Fruit fly (Drosophila melanogaster) whole organism, embryonic: ENCODE results near the gene CG13110.
A peak's percentile ranks its signal among the peaks of the same experiment; 100 is the strongest.

ENCODE experiments used
- Adf1 ChIP-seq: fragments of 200-800 bp; sonication (Bioruptor generic); IDR thresholded peaks from 2 replicates; pipeline ENCODE4 v1.3.6; 2022; ENCODE audit warnings: missing biosample characterization, missing genetic modification characterization
- Antp ChIP-seq: fragments of 200-800 bp; sonication (Bioruptor generic); optimal IDR thresholded peaks from 3 replicates; lab custom pipeline; 2016; ENCODE audit warnings: missing biosample characterization, missing genetic modification characterization
- Atf-2 ChIP-seq: fragments of 200-800 bp; sonication (Bioruptor generic); optimal IDR thresholded peaks from 2 replicates; lab custom pipeline; 2016; ENCODE audit warnings: missing biosample characterization, missing genetic modification characterization
- Blimp-1 ChIP-seq: fragments of 200-800 bp; sonication (Bioruptor generic); optimal IDR thresholded peaks from 3 replicates; lab custom pipeline; 2018; ENCODE audit warnings: missing biosample characterization, missing genetic modification characterization, mild to moderate bottlenecking, moderate library complexity, missing genetic modification reagents
- CG10274 ChIP-seq: fragments of 200-800 bp; sonication (Bioruptor generic); optimal IDR thresholded peaks from 3 replicates; lab custom pipeline; 2017; ENCODE audit warnings: missing biosample characterization, mild to moderate bottlenecking, missing genetic modification characterization
- CG10366 ChIP-seq: fragments of 200-800 bp; sonication (Bioruptor generic); IDR thresholded peaks from 2 replicates; pipeline ENCODE4 v1.3.6; 2022; ENCODE audit warnings: missing biosample characterization, missing genetic modification characterization
- CG10654 ChIP-seq: fragments of 200-800 bp; sonication (Bioruptor generic); optimal IDR thresholded peaks from 2 replicates; lab custom pipeline; 2016; ENCODE audit warnings: missing biosample characterization, missing genetic modification characterization
- CG11247 ChIP-seq: fragments of 200-800 bp; sonication (Bioruptor generic); IDR thresholded peaks from 2 replicates; pipeline ENCODE4 v1.3.6; 2022; ENCODE audit warnings: missing biosample characterization, missing genetic modification characterization
- CG12155 ChIP-seq: fragments of 200-800 bp; sonication (Bioruptor generic); optimal IDR thresholded peaks from 3 replicates; lab custom pipeline; 2016; ENCODE audit warnings: missing biosample characterization, missing genetic modification characterization
- CG1233 ChIP-seq: fragments of 200-800 bp; sonication (Bioruptor generic); optimal IDR thresholded peaks from 4 replicates; lab custom pipeline; 2018; ENCODE audit warnings: missing biosample characterization, mild to moderate bottlenecking, missing genetic modification characterization
- CG12769 ChIP-seq: fragments of 200-800 bp; sonication (Bioruptor generic); optimal IDR thresholded peaks from 2 replicates; lab custom pipeline; 2019; ENCODE audit warnings: missing biosample characterization, mild to moderate bottlenecking, missing genetic modification characterization, moderate library complexity
- CG14710 ChIP-seq: fragments of 200-800 bp; sonication (Bioruptor generic); optimal IDR thresholded peaks from 3 replicates; lab custom pipeline; 2019; ENCODE audit warnings: missing biosample characterization, mild to moderate bottlenecking, missing genetic modification characterization, moderate library complexity
- CG14860 ChIP-seq: fragments of 200-800 bp; sonication (Bioruptor generic); IDR thresholded peaks from 3 replicates; pipeline ENCODE4 v1.3.6; 2022; ENCODE audit warnings: missing biosample characterization, missing genetic modification characterization; ENCODE audit not compliant: partially characterized antibody
- CG15601 ChIP-seq: fragments of 200-800 bp; sonication (Bioruptor generic); optimal IDR thresholded peaks from 3 replicates; lab custom pipeline; 2019; ENCODE audit warnings: missing biosample characterization, mild to moderate bottlenecking, missing genetic modification characterization, moderate library complexity
- CG17359 ChIP-seq: fragments of 200-800 bp; sonication (Bioruptor generic); optimal IDR thresholded peaks from 3 replicates; lab custom pipeline; 2018; ENCODE audit warnings: missing biosample characterization, mild to moderate bottlenecking, missing genetic modification characterization, moderate library complexity
- CG18011 ChIP-seq: fragments of 200-800 bp; sonication (Bioruptor generic); optimal IDR thresholded peaks from 2 replicates; lab custom pipeline; 2017; ENCODE audit warnings: missing biosample characterization, missing genetic modification characterization, mild to moderate bottlenecking, moderate library complexity, missing genotype
- CG18619 ChIP-seq: fragments of 200-800 bp; sonication (Bioruptor generic); optimal IDR thresholded peaks from 3 replicates; lab custom pipeline; 2017; ENCODE audit warnings: missing biosample characterization, mild to moderate bottlenecking, missing genetic modification characterization
- CG3838 ChIP-seq: fragments of 200-800 bp; sonication (Bioruptor generic); optimal IDR thresholded peaks from 3 replicates; lab custom pipeline; 2016; ENCODE audit warnings: missing biosample characterization, missing genetic modification characterization
- CG6272 ChIP-seq: fragments of 200-800 bp; sonication (Bioruptor generic); IDR thresholded peaks from 2 replicates; pipeline ENCODE4 v1.3.6; 2022; ENCODE audit warnings: missing biosample characterization, missing genetic modification characterization
- CG6654 ChIP-seq: fragments of 200-800 bp; sonication (Bioruptor generic); optimal IDR thresholded peaks from 2 replicates; lab custom pipeline; 2017; ENCODE audit warnings: missing biosample characterization, mild to moderate bottlenecking, missing genetic modification characterization
- CG6854 ChIP-seq: fragments of 200-800 bp; sonication (Bioruptor generic); optimal IDR thresholded peaks from 3 replicates; lab custom pipeline; 2017; ENCODE audit warnings: missing biosample characterization, mild to moderate bottlenecking, missing genetic modification characterization
- CG7556 ChIP-seq: fragments of 200-800 bp; sonication (Bioruptor generic); optimal IDR thresholded peaks from 2 replicates; lab custom pipeline; 2017; ENCODE audit warnings: missing biosample characterization, mild to moderate bottlenecking, missing genetic modification characterization
- CG7928 ChIP-seq: fragments of 200-800 bp; sonication (Bioruptor generic); optimal IDR thresholded peaks from 2 replicates; lab custom pipeline; 2017; ENCODE audit warnings: missing biosample characterization, mild to moderate bottlenecking, missing genetic modification characterization
- CkIIα-i1 ChIP-seq: fragments of 200-800 bp; sonication (Bioruptor generic); IDR thresholded peaks from 2 replicates; pipeline ENCODE4 v1.3.6; 2022; ENCODE audit warnings: missing biosample characterization, missing genetic modification characterization
- D ChIP-seq, 2 experiments: fragments of 200-800 bp in 1 of 2; fragments of >200 bp in 1 of 2; sonication (Bioruptor generic) in 1 of 2; optimal IDR thresholded peaks; 2 replicates in 1 of 2; 3 replicates in 1 of 2; lab custom pipeline; 2017; ENCODE audit warnings: mild to moderate bottlenecking in 1 of 2, missing biosample characterization in 1 of 2, missing genetic modification characterization in 1 of 2, missing genetic modification reagents in 1 of 2
- Ets65A ChIP-seq: fragments of 200-800 bp; sonication (Bioruptor generic); peaks from one replicate; lab custom pipeline; 2016; ENCODE audit warnings: missing biosample characterization, missing genetic modification characterization
- Fer1 ChIP-seq: fragments of 200-800 bp; sonication (Bioruptor generic); optimal IDR thresholded peaks from 2 replicates; lab custom pipeline; 2017; ENCODE audit warnings: missing biosample characterization, mild to moderate bottlenecking, missing genetic modification characterization
- Gsc ChIP-seq: fragments of 200-800 bp; sonication (Bioruptor generic); IDR thresholded peaks from 2 replicates; pipeline ENCODE4 v1.3.6; 2022; ENCODE audit warnings: missing biosample characterization, missing genetic modification characterization
- Hey ChIP-seq: fragments of 200-800 bp; sonication (Bioruptor generic); optimal IDR thresholded peaks from 3 replicates; lab custom pipeline; 2018; ENCODE audit warnings: missing biosample characterization, mild to moderate bottlenecking, missing genetic modification characterization
- Hr3 ChIP-seq: fragments of 200-800 bp; sonication (Bioruptor generic); optimal IDR thresholded peaks from 3 replicates; lab custom pipeline; 2016; ENCODE audit warnings: missing biosample characterization, missing genetic modification characterization
- Lim3 ChIP-seq: fragments of 200-800 bp; sonication (Bioruptor generic); IDR thresholded peaks from 2 replicates; pipeline ENCODE4 v1.3.6; 2022; ENCODE audit warnings: missing biosample characterization, missing genetic modification characterization
- MESR4 ChIP-seq: fragments of 200-800 bp; sonication (Bioruptor generic); optimal IDR thresholded peaks from 2 replicates; lab custom pipeline; 2018; ENCODE audit warnings: missing biosample characterization, mild to moderate bottlenecking, missing genetic modification characterization, moderate library complexity
- Mad ChIP-seq: fragments of 200-800 bp; sonication (Bioruptor generic); optimal IDR thresholded peaks from 2 replicates; lab custom pipeline; 2016; ENCODE audit warnings: missing biosample characterization, missing genetic modification characterization
- Opbp ChIP-seq: fragments of 200-800 bp; sonication (Bioruptor generic); IDR thresholded peaks from 3 replicates; pipeline ENCODE4 v1.3.6; 2022; ENCODE audit warnings: missing biosample characterization, missing genetic modification characterization; ENCODE audit not compliant: partially characterized antibody
- ab ChIP-seq: fragments of 200-800 bp; sonication (Bioruptor generic); optimal IDR thresholded peaks from 2 replicates; lab custom pipeline; 2016; ENCODE audit warnings: missing biosample characterization, missing genetic modification characterization
- croc ChIP-seq: fragments of 200-800 bp; sonication (Bioruptor generic); conservative IDR thresholded peaks from 3 replicates; pipeline ENCODE4 v1.3.6; 2022; ENCODE audit warnings: missing biosample characterization, missing genetic modification characterization
- crol ChIP-seq: fragments of 200-800 bp; sonication (Bioruptor generic); IDR thresholded peaks from 2 replicates; pipeline ENCODE4 v1.3.6; 2022; ENCODE audit warnings: missing biosample characterization, missing genetic modification characterization
- dati ChIP-seq: fragments of 200-800 bp; sonication (Bioruptor generic); IDR thresholded peaks from 2 replicates; pipeline ENCODE4 v1.3.6; 2022; ENCODE audit warnings: missing biosample characterization, missing genetic modification characterization
- disco-r ChIP-seq: fragments of 200-800 bp; sonication (Bioruptor generic); optimal IDR thresholded peaks from 2 replicates; lab custom pipeline; 2016; ENCODE audit warnings: missing biosample characterization, missing genetic modification characterization
- esg ChIP-seq: fragments of 200-800 bp; sonication (Bioruptor generic); conservative IDR thresholded peaks from 2 replicates; pipeline ENCODE4 v1.3.6; 2022; ENCODE audit warnings: missing biosample characterization, missing genetic modification characterization
- fru ChIP-seq: fragments of >200 bp; optimal IDR thresholded peaks from 2 replicates; lab custom pipeline; 2017
- gem ChIP-seq: fragments of 200-800 bp; sonication (Bioruptor generic); optimal IDR thresholded peaks from 2 replicates; lab custom pipeline; 2019; ENCODE audit warnings: missing biosample characterization, mild to moderate bottlenecking, missing genetic modification characterization, moderate library complexity
- gro ChIP-seq: fragments of 200-800 bp; sonication (Bioruptor generic); optimal IDR thresholded peaks from 2 replicates; lab custom pipeline; 2016; ENCODE audit warnings: missing biosample characterization, missing genetic modification characterization
- luna ChIP-seq: fragments of 200-800 bp; sonication (Bioruptor generic); optimal IDR thresholded peaks from 2 replicates; lab custom pipeline; 2016; ENCODE audit warnings: missing biosample characterization, missing genetic modification characterization
- maf-S ChIP-seq: fragments of 200-800 bp; sonication (Bioruptor generic); optimal IDR thresholded peaks from 2 replicates; lab custom pipeline; 2016; ENCODE audit warnings: missing biosample characterization, missing genetic modification characterization
- org-1 ChIP-seq: fragments of 200-800 bp; sonication (Bioruptor generic); optimal IDR thresholded peaks from 2 replicates; lab custom pipeline; 2017; ENCODE audit warnings: missing biosample characterization, missing genetic modification characterization
- pb ChIP-seq: fragments of 200-800 bp; sonication (Bioruptor generic); optimal IDR thresholded peaks from 3 replicates; lab custom pipeline; 2016; ENCODE audit warnings: missing biosample characterization, missing genetic modification characterization
- schlank ChIP-seq: fragments of 200-800 bp; sonication (Bioruptor generic); optimal IDR thresholded peaks from 2 replicates; lab custom pipeline; 2018; ENCODE audit warnings: missing biosample characterization, mild to moderate bottlenecking, missing genetic modification characterization
- sens ChIP-seq: fragments of 200-800 bp; sonication (Bioruptor generic); peaks from one replicate; lab custom pipeline; 2016; ENCODE audit warnings: missing biosample characterization, missing genetic modification characterization
- sisA ChIP-seq: fragments of 200-800 bp; sonication (Bioruptor generic); IDR thresholded peaks from 2 replicates; pipeline ENCODE4 v1.3.6; 2022; ENCODE audit warnings: missing biosample characterization, missing genetic modification characterization
- usp ChIP-seq: fragments of >200 bp; optimal IDR thresholded peaks from 2 replicates; lab custom pipeline; 2017; ENCODE audit warnings: missing biosample characterization, missing genetic modification characterization

Gene CG13110

dm6 chr2L:9388013-9388605 lies 37.8 kb downstream of the CG13110 start (continued):
- TF ChIP-seq CG7556 (GFP tag; lab: Kevin White, UChicago) (peak; percentile 37), CG6654 (GFP tag; lab: Kevin White, UChicago) (no peak), gem (tag; lab: Kevin White, UChicago) (peak; percentile 78), luna (GFP tag; lab: Kevin White, UChicago) (peak; percentile 46), CG18011 (peak; percentile 52), CG12769 (tag; lab: Kevin White, UChicago) (peak; percentile 95), usp (GFP tag; lab: Kevin White, UChicago) (no peak), Atf-2 (GFP tag; lab: Kevin White, UChicago) (peak; percentile 50), CG12155 (GFP tag; lab: Kevin White, UChicago) (peak; percentile 81), CG14710 (tag; lab: Kevin White, UChicago) (no peak), CG17359 (peak; percentile 43), croc (GFP tag; lab: Robert Waterston, UW) (no peak), CG3838 (GFP tag; lab: Kevin White, UChicago) (no peak), Lim3 (GFP tag; lab: Robert Waterston, UW) (no peak), esg (peak; percentile 60; the same call in 1 of the 2 replicates), sisA (GFP tag; lab: Robert Waterston, UW) (peak; percentile 42), Adf1 (GFP tag; lab: Robert Waterston, UW) (peak; percentile 19), CG15601 (tag; lab: Kevin White, UChicago) (no peak), CG10366 (GFP tag; lab: Robert Waterston, UW) (peak; percentile 58), Opbp (GFP tag; lab: Robert Waterston, UW) (no peak), CG11247 (GFP tag; lab: Robert Waterston, UW) (peak; percentile 74), Antp (GFP tag; lab: Kevin White, UChicago) (peak; percentile 83), sens (GFP tag; lab: Kevin White, UChicago) (peak; percentile 87), CG10274 (peak; percentile 100), Fer1 (GFP tag; lab: Kevin White, UChicago) (peak; percentile 52), org-1 (GFP tag; lab: Kevin White, UChicago) (peak; percentile 68), schlank (tag; lab: Kevin White, UChicago) (peak; percentile 82), dati (GFP tag; lab: Robert Waterston, UW) (no peak), MESR4 (GFP tag; lab: Kevin White, UChicago) (no peak), CkIIα-i1 (GFP tag; lab: Robert Waterston, UW) (0 out of 2 replicates have a peak, but pooled peaks have one; percentile 14), ab (GFP tag; lab: Kevin White, UChicago) (no peak), Ets65A (GFP tag; lab: Kevin White, UChicago) (peak; percentile 96), Blimp-1 (peak; percentile 21), CG1233 (peak; percentile 40), CG6854 (no peak), CG18619 (GFP tag; lab: Kevin White, UChicago) (peak; percentile 69), CG7928 (GFP tag; lab: Kevin White, UChicago) (no peak), Gsc (no peak), gro (GFP tag; lab: Kevin White, UChicago) (peak; percentile 84), CG6272 (peak; percentile 56), disco-r (GFP tag; lab: Kevin White, UChicago) (peak; percentile 69), crol (GFP tag; lab: Robert Waterston, UW) (no peak), Hey (no peak), Hr3 (GFP tag; lab: Kevin White, UChicago) (peak; percentile 59), CG10654 (GFP tag; lab: Kevin White, UChicago) (peak; percentile 46), Mad (GFP tag; lab: Kevin White, UChicago) (peak; percentile 46), CG14860 (no peak), D (optimal IDR thresholded peaks at IDR 0.05; lab: Kevin White, UChicago) (no peak), D (GFP tag; optimal IDR thresholded peaks at IDR 0.05; lab: Kevin White, UChicago) (no peak), fru (lab: Kevin White, UChicago) (no peak), maf-S (GFP tag; lab: Kevin White, UChicago) (peak; percentile 71), pb (GFP tag; lab: Kevin White, UChicago) (peak; percentile 66)
